Fruit fly (Drosophila melanogaster): Measurements from ENCODE around the gene tctn.

tctn gene

dm6 chr2L:6139082-6139481, 8.6 kb upstream of the tctn start, which contains the start of gene CG13991:
Gene CG13991 (plus strand): TSS chr2L:6139382.
- TF ChIP-seq D1 (tag; optimal IDR thresholded peaks at IDR 0.05): no peak
- TF ChIP-seq gl (tag; optimal IDR thresholded peaks at IDR 0.05): no peak
- TF ChIP-seq CG10348 (GFP tag; IDR thresholded peaks at IDR 0.05): no peak
- no peak for TF ChIP-seq CG15710 (tag; optimal IDR thresholded peaks at IDR 0.05)
- TF ChIP-seq CG14655 (GFP tag; optimal IDR thresholded peaks at IDR 0.05): no peak
- TF ChIP-seq Pif1B (GFP tag; optimal IDR thresholded peaks at IDR 0.05): no peak
- no peak for TF ChIP-seq CG34367 (tag; optimal IDR thresholded peaks at IDR 0.05)

DNA sequence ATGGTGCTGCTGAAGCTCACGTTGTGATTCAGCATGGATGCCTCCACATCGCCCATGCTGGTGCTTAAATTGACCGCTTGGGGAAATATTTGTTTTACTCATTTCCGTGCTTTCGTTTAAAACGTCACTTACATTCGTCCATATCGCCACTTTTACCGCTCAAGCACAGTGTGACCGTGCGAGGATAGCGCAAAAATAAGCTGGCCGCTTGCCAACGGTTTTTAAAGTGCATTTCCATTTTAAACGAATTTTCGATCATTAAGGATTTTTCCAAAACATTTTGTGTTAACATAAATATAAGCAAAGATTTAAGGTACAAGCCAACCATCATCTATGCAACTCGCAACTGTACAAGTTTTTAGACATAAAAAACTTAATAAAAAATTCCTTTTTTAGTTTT, 3.0 kb downstream of the tctn start, which contains the start of gene WDR79:
Gene WDR79, minus strand, starts transcription at position 298 of the 400 bp plus-strand sequence.
- TF ChIP-seq fd96Ca (GFP tag; IDR thresholded peaks at IDR 0.05) (no peak), CG10348 (GFP tag; IDR thresholded peaks at IDR 0.05) (no peak), Pif1A (GFP tag; optimal IDR thresholded peaks at IDR 0.05) (no peak), CG17806 (tag; optimal IDR thresholded peaks at IDR 0.05) (no peak), rn (GFP tag; IDR thresholded peaks at IDR 0.05) (no peak), CG34367 (tag; optimal IDR thresholded peaks at IDR 0.05) (no peak), Pif1B (GFP tag; optimal IDR thresholded peaks at IDR 0.05) (no peak), CG12605 (GFP tag; IDR thresholded peaks at IDR 0.05) (no peak), CG15710 (tag; optimal IDR thresholded peaks at IDR 0.05) (no peak), CG32121 (GFP tag; IDR thresholded peaks at IDR 0.05) (no peak), CG14655 (GFP tag; optimal IDR thresholded peaks at IDR 0.05) (no peak), EcR (GFP tag; optimal IDR thresholded peaks at IDR 0.05) (no peak), CG9948 (tag; optimal IDR thresholded peaks at IDR 0.05) (no peak)

dm6 chr2L:6124815-6125214, 5.6 kb downstream of the tctn start, which contains the start of gene Arpc4:
Gene Arpc4 (plus strand): TSS chr2L:6125132.
- TF ChIP-seq rn (GFP tag; IDR thresholded peaks at IDR 0.05) (no peak), CG12605 (GFP tag; IDR thresholded peaks at IDR 0.05) (no peak), CG34367 (tag; optimal IDR thresholded peaks at IDR 0.05) (peak; percentile 41), EcR (GFP tag; optimal IDR thresholded peaks at IDR 0.05) (no peak), CG17806 (tag; optimal IDR thresholded peaks at IDR 0.05) (peak; percentile 60), CG8159 (tag; optimal IDR thresholded peaks at IDR 0.05) (peak; percentile 59), CG4496 (GFP tag; IDR thresholded peaks at IDR 0.05) (peak; percentile 79), CG32121 (GFP tag; IDR thresholded peaks at IDR 0.05) (peak; percentile 38; the same call in 1 of the 2 replicates), Ets98B (GFP tag; IDR thresholded peaks at IDR 0.05) (no peak; the same call in 1 of the 2 replicates), CG9948 (tag; optimal IDR thresholded peaks at IDR 0.05) (peak; percentile 45), D1 (tag; optimal IDR thresholded peaks at IDR 0.05) (peak; percentile 82), CG15710 (tag; optimal IDR thresholded peaks at IDR 0.05) (peak; percentile 54), fd96Ca (GFP tag; IDR thresholded peaks at IDR 0.05) (no peak)

- TF ChIP-seq CG8301 (tag; optimal IDR thresholded peaks at IDR 0.05) (no peak), fd96Ca (GFP tag; IDR thresholded peaks at IDR 0.05) (no peak), Snoo (tag; optimal IDR thresholded peaks at IDR 0.05) (no peak), CG15710 (tag; optimal IDR thresholded peaks at IDR 0.05) (no peak), CG13204 (GFP tag; optimal IDR thresholded peaks at IDR 0.05) (no peak), CG4496 (GFP tag; IDR thresholded peaks at IDR 0.05) (no peak), CG12605 (GFP tag; IDR thresholded peaks at IDR 0.05) (no peak), CG10348 (GFP tag; IDR thresholded peaks at IDR 0.05) (no peak), CG9948 (tag; optimal IDR thresholded peaks at IDR 0.05) (no peak), Pif1A (GFP tag; optimal IDR thresholded peaks at IDR 0.05) (no peak), CG32121 (GFP tag; IDR thresholded peaks at IDR 0.05) (no peak), CG14655 (GFP tag; optimal IDR thresholded peaks at IDR 0.05) (no peak)
These were observed 12.2 kb downstream of the tctn start, which contains the start of gene CG31642 for dm6 chr2L:6118212-6118611. Gene CG31642 (plus strand): TSS chr2L:6118512.

DNA sequence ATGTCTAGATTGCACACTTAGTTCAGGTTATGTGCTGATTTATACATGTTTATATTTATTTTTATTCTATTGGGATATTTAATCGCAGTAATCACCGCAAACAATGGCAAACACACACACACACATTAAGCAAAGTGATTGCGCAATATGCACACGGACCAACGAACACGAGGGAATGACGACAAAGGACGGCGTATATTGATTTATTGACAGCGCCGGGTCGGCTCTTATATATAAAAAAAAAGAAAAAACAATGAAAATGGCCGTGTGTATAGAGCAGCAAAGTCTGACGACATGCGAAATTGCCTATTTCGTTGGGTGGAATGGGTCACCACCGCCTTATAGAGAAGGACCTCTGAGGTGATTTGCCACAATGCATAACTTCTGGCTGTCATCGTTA, 19.7 kb downstream of the tctn start:
- TF ChIP-seq CG4496 (GFP tag; IDR thresholded peaks at IDR 0.05) (no peak), EcR (GFP tag; optimal IDR thresholded peaks at IDR 0.05) (no peak), CG9948 (tag; optimal IDR thresholded peaks at IDR 0.05) (no peak), CG14655 (GFP tag; optimal IDR thresholded peaks at IDR 0.05) (no peak), CG15710 (tag; optimal IDR thresholded peaks at IDR 0.05) (no peak), gl (tag; optimal IDR thresholded peaks at IDR 0.05) (no peak), rn (GFP tag; IDR thresholded peaks at IDR 0.05) (no peak), Pif1A (GFP tag; optimal IDR thresholded peaks at IDR 0.05) (no peak), Snoo (tag; optimal IDR thresholded peaks at IDR 0.05) (no peak), fd96Ca (GFP tag; IDR thresholded peaks at IDR 0.05) (no peak), Pif1B (GFP tag; optimal IDR thresholded peaks at IDR 0.05) (no peak), CG34367 (tag; optimal IDR thresholded peaks at IDR 0.05) (no peak), D1 (tag; optimal IDR thresholded peaks at IDR 0.05) (no peak), CG10348 (GFP tag; IDR thresholded peaks at IDR 0.05) (no peak)

DNA sequence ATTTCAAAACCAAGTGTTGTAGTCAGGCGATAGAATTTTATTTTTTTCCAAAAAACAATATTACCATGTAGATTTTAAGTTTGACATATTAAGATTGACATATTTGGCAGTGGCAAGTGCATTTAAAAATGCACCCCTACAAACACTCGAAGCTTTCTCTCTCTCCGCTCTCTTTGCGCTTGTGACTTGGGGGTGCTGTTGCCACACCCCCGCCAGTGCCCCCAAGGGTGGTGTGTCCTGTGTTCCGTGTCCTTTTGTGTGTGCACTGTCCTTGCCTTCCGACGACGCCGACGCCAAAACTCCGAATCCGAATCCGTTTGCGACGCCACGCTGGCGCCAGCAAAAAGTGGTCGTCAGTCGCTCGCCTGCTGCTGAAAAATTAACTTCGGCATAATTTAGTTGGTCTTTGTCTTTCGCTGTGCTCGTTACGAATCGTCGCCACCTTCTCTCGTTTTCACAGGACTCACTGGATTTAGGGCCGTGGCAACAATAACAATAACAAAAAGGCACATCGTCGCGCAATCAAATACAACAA, 21.1 kb downstream of the tctn start:
- TF ChIP-seq CG9948 (tag; optimal IDR thresholded peaks at IDR 0.05): no peak
- no peak for TF ChIP-seq Pif1B (GFP tag; optimal IDR thresholded peaks at IDR 0.05)
- no peak for TF ChIP-seq CG17806 (tag; optimal IDR thresholded peaks at IDR 0.05)
- TF ChIP-seq Ets98B (GFP tag; IDR thresholded peaks at IDR 0.05): no peak
- TF ChIP-seq EcR (GFP tag; optimal IDR thresholded peaks at IDR 0.05): no peak
- no peak for TF ChIP-seq CG15710 (tag; optimal IDR thresholded peaks at IDR 0.05)
- TF ChIP-seq CG34367 (tag; optimal IDR thresholded peaks at IDR 0.05): no peak
- no peak for TF ChIP-seq CG8301 (tag; optimal IDR thresholded peaks at IDR 0.05)
- no peak for TF ChIP-seq CG10348 (GFP tag; IDR thresholded peaks at IDR 0.05)
- TF ChIP-seq Pif1A (GFP tag; optimal IDR thresholded peaks at IDR 0.05): no peak
- no peak for TF ChIP-seq CG4496 (GFP tag; IDR thresholded peaks at IDR 0.05)
- TF ChIP-seq fd96Ca (GFP tag; IDR thresholded peaks at IDR 0.05): no peak
- TF ChIP-seq CG12605 (GFP tag; IDR thresholded peaks at IDR 0.05): no peak
- TF ChIP-seq CG13204 (GFP tag; optimal IDR thresholded peaks at IDR 0.05): no peak
- no peak for TF ChIP-seq CG8159 (tag; optimal IDR thresholded peaks at IDR 0.05)
- no peak for TF ChIP-seq Snoo (tag; optimal IDR thresholded peaks at IDR 0.05)
- TF ChIP-seq D1 (tag; optimal IDR thresholded peaks at IDR 0.05): no peak
